Worm (Caenorhabditis elegans) whole organism, L1 larva: ENCODE measurements around the gene abu-12.

ENCODE experiments used
- F16B12.6 ChIP-seq: fragments of 150-350 bp; optimal IDR thresholded peaks from 2 replicates; lab custom pipeline; 2014; ENCODE audit warnings: missing biosample characterization, missing genetic modification characterization
- Y116A8C.19 ChIP-seq: sonication (generic microtip); optimal IDR thresholded peaks from 2 replicates; lab custom pipeline; 2016; ENCODE audit warnings: missing compliant biosample characterization, missing genetic modification characterization, borderline replicate concordance
- blmp-1 ChIP-seq: fragments of 150-350 bp; optimal IDR thresholded peaks from 2 replicates; lab custom pipeline; 2014; ENCODE audit warnings: missing biosample characterization, missing genetic modification characterization
- ceh-63 ChIP-seq: fragments of 200-800 bp; sonication (Bioruptor generic); optimal IDR thresholded peaks from 2 replicates; lab custom pipeline; 2018; ENCODE audit warnings: mild to moderate bottlenecking, missing genetic modification characterization, missing compliant biosample characterization
- ceh-8 ChIP-seq: fragments of 200-800 bp; sonication (Bioruptor generic); optimal IDR thresholded peaks from 2 replicates; lab custom pipeline; 2018; ENCODE audit warnings: mild to moderate bottlenecking, missing genetic modification characterization, moderate library complexity, missing compliant biosample characterization
- ceh-88 ChIP-seq: fragments of 200-800 bp; sonication (Bioruptor generic); IDR thresholded peaks from 2 replicates; pipeline ENCODE4 v1.3.6; 2022; ENCODE audit warnings: missing genetic modification characterization, missing compliant biosample characterization
- ces-1 ChIP-seq: fragments of 150-350 bp; optimal IDR thresholded peaks from 2 replicates; lab custom pipeline; 2014; ENCODE audit warnings: missing biosample characterization, missing genetic modification reagents, missing genetic modification characterization
- dpl-1 ChIP-seq, 3 experiments: fragments of 150-350 bp in 2 of 3; sonication (generic microtip) in 1 of 3; optimal IDR thresholded peaks; 2 replicates each; lab custom pipeline; 2014 to 2017; ENCODE audit warnings: missing biosample characterization in 3 of 3, missing genetic modification characterization in 3 of 3, missing genetic modification reagents in 3 of 3
- efl-1 ChIP-seq, 4 experiments: fragments of 150-350 bp; optimal IDR thresholded peaks in 3 of 4; peaks in 1 of 4; 1 replicate in 1 of 4; 2 replicates in 3 of 4; lab custom pipeline; 2014; ENCODE audit warnings: missing biosample characterization in 2 of 4, missing genetic modification characterization in 2 of 4, missing genetic modification reagents in 2 of 4
- elt-2 ChIP-seq: sonication (generic microtip); optimal IDR thresholded peaks from 2 replicates; lab custom pipeline; 2016; ENCODE audit warnings: missing genetic modification characterization, mild to moderate bottlenecking, inconsistent platforms, missing compliant biosample characterization, missing genetic modification reagents
- hlh-17 ChIP-seq: fragments of 200-800 bp; sonication (Bioruptor generic); optimal IDR thresholded peaks from 2 replicates; lab custom pipeline; 2018; ENCODE audit warnings: missing genetic modification characterization, mild to moderate bottlenecking, missing compliant biosample characterization, moderate library complexity, borderline replicate concordance
- jun-1 ChIP-seq: fragments of 150-350 bp; optimal IDR thresholded peaks from 2 replicates; lab custom pipeline; 2014; ENCODE audit warnings: missing biosample characterization, missing genetic modification reagents, missing genetic modification characterization
- lin-14 ChIP-seq: fragments of 200-800 bp; sonication (Bioruptor generic); optimal IDR thresholded peaks from 2 replicates; lab custom pipeline; 2018; ENCODE audit warnings: mild to moderate bottlenecking, missing genetic modification characterization, moderate library complexity, missing compliant biosample characterization
- lin-35 ChIP-seq, 2 experiments: fragments of 150-350 bp; optimal IDR thresholded peaks; 2 replicates each; lab custom pipeline; 2014; ENCODE audit warnings: missing biosample characterization in 2 of 2, missing genetic modification characterization in 2 of 2, missing genetic modification reagents in 2 of 2
- mdl-1 ChIP-seq, 2 experiments: fragments of 150-350 bp; optimal IDR thresholded peaks; 2 replicates each; lab custom pipeline; 2014 to 2017; ENCODE audit warnings: missing biosample characterization in 2 of 2, missing genetic modification characterization in 2 of 2, inconsistent platforms in 1 of 2
- mef-2 ChIP-seq: fragments of 150-350 bp; optimal IDR thresholded peaks from 2 replicates; lab custom pipeline; 2014; ENCODE audit warnings: missing biosample characterization, missing genetic modification characterization
- mep-1 ChIP-seq: fragments of 150-350 bp; optimal IDR thresholded peaks from 2 replicates; lab custom pipeline; 2014; ENCODE audit warnings: missing biosample characterization, missing genetic modification characterization
- nhr-19 ChIP-seq: fragments of 200-800 bp; sonication (Bioruptor generic); conservative IDR thresholded peaks from 2 replicates; pipeline ENCODE4 v1.3.6; 2022; ENCODE audit warnings: missing genetic modification characterization, missing compliant biosample characterization
- nhr-20 ChIP-seq: sonication (generic microtip); optimal IDR thresholded peaks from 2 replicates; lab custom pipeline; 2016; ENCODE audit warnings: mild to moderate bottlenecking, missing genetic modification characterization, missing compliant biosample characterization
- nhr-47 ChIP-seq: sonication (generic microtip); optimal IDR thresholded peaks from 2 replicates; lab custom pipeline; 2016; ENCODE audit warnings: mild to moderate bottlenecking, missing genetic modification characterization, moderate library complexity, missing compliant biosample characterization
- nhr-71 ChIP-seq: sonication (generic microtip); optimal IDR thresholded peaks from 2 replicates; lab custom pipeline; 2016; ENCODE audit warnings: mild to moderate bottlenecking, missing genetic modification characterization, moderate library complexity, missing compliant biosample characterization
- nhr-76 ChIP-seq: sonication (generic microtip); optimal IDR thresholded peaks from 2 replicates; lab custom pipeline; 2017; ENCODE audit warnings: missing biosample characterization, missing genetic modification characterization
- nhr-85 ChIP-seq: sonication (generic microtip); peaks from one replicate; lab custom pipeline; 2016; ENCODE audit warnings: missing genetic modification characterization, inconsistent platforms, missing compliant biosample characterization
- pag-3 ChIP-seq: sonication (generic microtip); optimal IDR thresholded peaks from 2 replicates; lab custom pipeline; 2017; ENCODE audit warnings: missing genetic modification characterization, mild to moderate bottlenecking, missing compliant biosample characterization, antibody characterized with exemption, borderline replicate concordance; ENCODE audit not compliant: insufficient read depth
- pqm-1 ChIP-seq: sonication (generic microtip); optimal IDR thresholded peaks from 3 replicates; lab custom pipeline; 2017; ENCODE audit warnings: missing biosample characterization, missing genetic modification characterization
- skn-1 ChIP-seq: fragments of 150-350 bp; optimal IDR thresholded peaks from 2 replicates; lab custom pipeline; 2014; ENCODE audit warnings: missing biosample characterization, missing genetic modification characterization
- sox-4 ChIP-seq: sonication (generic microtip); optimal IDR thresholded peaks from 2 replicates; lab custom pipeline; 2016; ENCODE audit warnings: missing genetic modification characterization, missing compliant biosample characterization
- sptf-1 ChIP-seq: fragments of 150-350 bp; optimal IDR thresholded peaks from 2 replicates; lab custom pipeline; 2014; ENCODE audit warnings: missing biosample characterization, missing genetic modification characterization
- tlp-1 ChIP-seq: fragments of 150-350 bp; optimal IDR thresholded peaks from 2 replicates; lab custom pipeline; 2014; ENCODE audit warnings: missing biosample characterization, missing genetic modification characterization
- unc-30 ChIP-seq: sonication (generic microtip); optimal IDR thresholded peaks from 2 replicates; lab custom pipeline; 2017; ENCODE audit warnings: missing biosample characterization, missing genetic modification characterization
- unc-62 ChIP-seq: fragments of 150-350 bp; optimal IDR thresholded peaks from 2 replicates; lab custom pipeline; 2014; ENCODE audit warnings: missing biosample characterization, missing genetic modification reagents, missing genetic modification characterization
- unc-86 ChIP-seq: sonication (generic microtip); optimal IDR thresholded peaks from 2 replicates; lab custom pipeline; 2016; ENCODE audit warnings: missing genetic modification characterization, missing compliant biosample characterization
- xbp-1 ChIP-seq: sonication (generic microtip); optimal IDR thresholded peaks from 2 replicates; lab custom pipeline; 2016; ENCODE audit warnings: missing genetic modification characterization, missing compliant biosample characterization
- zag-1 ChIP-seq: fragments of 150-350 bp; optimal IDR thresholded peaks from 2 replicates; lab custom pipeline; 2014; ENCODE audit warnings: missing biosample characterization, missing genetic modification characterization
- ztf-4 ChIP-seq: fragments of 150-350 bp; optimal IDR thresholded peaks from 2 replicates; lab custom pipeline; 2014; ENCODE audit warnings: missing biosample characterization, missing genetic modification characterization

The abu-12 gene

DNA sequence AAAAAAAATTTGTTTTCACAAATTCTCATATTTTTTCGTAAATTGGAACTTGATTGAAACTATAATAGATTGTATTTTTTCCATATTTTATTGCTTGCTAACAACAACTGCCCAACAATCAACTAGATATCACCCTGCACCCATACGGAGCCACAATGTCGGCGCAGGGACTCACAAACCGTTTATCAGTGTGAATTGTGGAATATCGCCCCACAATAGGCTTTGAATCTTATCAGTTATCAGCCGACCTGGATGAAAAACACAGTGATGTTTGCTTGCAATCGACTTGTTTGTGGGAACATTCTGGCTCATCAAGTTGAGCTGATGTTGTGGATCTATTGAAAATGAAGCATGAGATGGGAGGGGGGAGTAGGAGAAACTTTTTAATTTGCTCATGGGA, 18.4 kb downstream of the abu-12 start:
- TF ChIP-seq ces-1 (GFP tag; lab: Kevin White, UChicago) (no peak), elt-2 (peak; percentile 49)

DNA sequence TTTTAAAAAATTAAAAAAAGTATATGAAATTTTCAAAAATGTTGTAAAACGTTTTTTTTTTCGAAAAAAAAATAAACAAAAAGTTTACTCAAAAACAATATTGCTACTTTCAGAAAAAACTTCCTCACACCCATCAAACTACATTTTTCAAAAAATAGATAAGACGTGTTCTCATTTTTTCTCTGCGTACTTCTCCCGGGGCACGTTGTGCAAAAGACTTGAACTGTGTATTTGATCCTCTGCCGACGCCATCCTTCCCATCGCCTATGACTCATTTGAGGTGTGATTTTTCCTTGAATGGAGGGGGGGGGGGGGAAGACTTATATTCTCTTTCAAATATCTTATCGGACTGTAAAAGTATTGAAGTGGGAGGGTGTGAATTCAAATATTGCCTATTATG, 19.0 kb downstream of the abu-12 start:
- TF ChIP-seq sptf-1 (tag; lab: Kevin White, UChicago) (no peak), xbp-1 (tag; lab: Kevin White, UChicago) (no peak), nhr-47 (no peak), elt-2 (peak; percentile 0)

DNA sequence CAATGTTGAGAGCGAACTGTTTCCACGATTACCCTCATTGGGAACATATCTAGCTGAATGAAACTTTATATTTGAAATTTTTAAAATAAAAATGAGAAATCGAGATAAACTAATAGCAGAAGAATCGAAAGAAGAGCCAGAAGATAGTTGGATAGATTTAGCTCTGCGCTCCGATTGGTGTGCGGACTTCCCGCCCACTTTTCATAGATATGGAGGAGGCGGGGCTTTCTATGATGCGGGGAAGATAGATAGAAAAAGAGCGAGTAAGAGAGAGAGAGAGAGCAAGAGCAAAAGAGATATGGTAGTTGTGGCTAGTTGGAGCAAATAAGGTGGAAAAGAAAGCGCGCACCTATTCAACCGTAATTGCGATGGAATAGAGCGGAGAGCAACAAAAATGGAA, 23.7 kb downstream of the abu-12 start, which contains the start of gene dve-1:
Gene dve-1, minus strand, starts transcription at position 66 of the 400 bp plus-strand sequence.
- TF ChIP-seq ztf-4 (no peak), F16B12.6 (tag; lab: Kevin White, UChicago) (no peak), ceh-8 (GFP tag; lab: Kevin White, UChicago) (no peak), nhr-47 (no peak), pag-3 (tag; lab: Kevin White, UChicago) (no peak), hlh-17 (no peak), mef-2 (tag; lab: Kevin White, UChicago) (no peak), mdl-1 (tag; optimal IDR thresholded peaks at IDR 0.05; lab: Kevin White, UChicago) (no peak), blmp-1 (tag; lab: Kevin White, UChicago) (no peak)

DNA sequence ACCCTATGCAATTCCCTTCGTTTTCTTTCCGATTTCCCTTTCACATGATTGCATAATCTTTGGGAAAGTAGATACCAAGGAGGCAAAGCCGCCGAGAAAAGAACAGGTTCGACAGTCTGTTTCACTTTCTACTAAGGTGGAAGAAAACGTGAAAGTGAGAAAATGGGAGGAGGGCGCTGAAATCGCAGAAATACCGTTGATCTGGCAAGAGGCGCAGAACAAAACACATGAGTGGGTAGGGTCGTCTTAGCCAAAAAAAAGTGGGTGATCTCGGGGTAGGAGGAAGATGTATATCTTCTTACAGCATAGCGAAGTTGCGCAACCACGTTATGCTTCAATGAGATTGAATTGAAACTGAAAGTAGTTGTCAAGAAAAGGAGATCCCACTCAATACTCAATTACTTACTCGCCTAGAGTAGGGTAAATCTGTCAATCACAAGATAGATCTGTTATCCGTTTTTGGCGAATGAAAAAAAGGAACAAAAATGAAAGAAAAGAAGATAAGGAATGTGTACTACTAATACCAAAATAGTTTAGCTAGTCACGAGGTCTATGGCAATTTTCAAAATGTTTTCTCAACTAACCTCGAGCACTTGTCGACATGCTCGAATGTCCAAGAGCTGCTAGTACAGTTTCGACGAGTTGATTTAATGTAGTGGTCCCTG, 24.2 kb downstream of the abu-12 start:
- TF ChIP-seq unc-30 (tag; lab: Kevin White, UChicago) = no peak
- no peak for TF ChIP-seq tlp-1 (tag; lab: Kevin White, UChicago)
- TF ChIP-seq zag-1 = no peak
- TF ChIP-seq ceh-88 (GFP tag; lab: Robert Waterston, UW) = no peak
- peak in 1 of 2 experiments; percentile 17 for TF ChIP-seq lin-35 (GFP tag; optimal IDR thresholded peaks at IDR 0.05; lab: Kevin White, UChicago)
- TF ChIP-seq nhr-85 = peak; percentile 76
- TF ChIP-seq nhr-19 = no peak
- TF ChIP-seq sox-4 (tag; lab: Kevin White, UChicago) = no peak
- TF ChIP-seq mep-1 (tag; lab: Kevin White, UChicago) = no peak
- peak; percentile 7 for TF ChIP-seq nhr-20 (tag; lab: Kevin White, UChicago)
- no peak for TF ChIP-seq unc-86 (tag; lab: Kevin White, UChicago)
- peak; percentile 25 for TF ChIP-seq nhr-71
- no peak for TF ChIP-seq efl-1 (optimal IDR thresholded peaks at IDR 0.05; lab: Kevin White, UChicago)
- TF ChIP-seq efl-1 (GFP tag; optimal IDR thresholded peaks at IDR 0.05 in 1 of 2; lab: Kevin White, UChicago) = peak in 1 of 2 experiments; percentile 63
- TF ChIP-seq pqm-1 = no peak
- TF ChIP-seq Y116A8C.19 (tag; lab: Kevin White, UChicago) = no peak
- TF ChIP-seq nhr-76 (tag; lab: Kevin White, UChicago) = no peak
- no peak for TF ChIP-seq unc-62 (GFP tag; lab: Kevin White, UChicago)
- TF ChIP-seq dpl-1 (GFP tag; optimal IDR thresholded peaks at IDR 0.05; lab: Kevin White, UChicago) = no peak
- TF ChIP-seq ceh-63 (GFP tag; lab: Kevin White, UChicago) = no peak
- no peak for TF ChIP-seq jun-1 (tag; lab: Kevin White, UChicago)
- TF ChIP-seq sptf-1 (tag; lab: Kevin White, UChicago) = no peak
- no peak for TF ChIP-seq nhr-47
- TF ChIP-seq blmp-1 (tag; lab: Kevin White, UChicago) = peak; percentile 99
- peak; percentile 17 for TF ChIP-seq lin-14 (GFP tag; lab: Kevin White, UChicago)
- peak; percentile 12 for TF ChIP-seq skn-1 (tag; lab: Kevin White, UChicago)
